Fruit fly (Drosophila melanogaster): ENCODE data around the gene alphaCOP.

- TF ChIP-seq CG9948 (tag; optimal IDR thresholded peaks at IDR 0.05) (peak; percentile 43), CG32121 (GFP tag; IDR thresholded peaks at IDR 0.05) (peak; percentile 65; the same call in 1 of the 2 replicates), CG8301 (tag; optimal IDR thresholded peaks at IDR 0.05) (peak; percentile 29), D1 (tag; optimal IDR thresholded peaks at IDR 0.05) (no peak), fd96Ca (GFP tag; IDR thresholded peaks at IDR 0.05) (peak; percentile 70; the same call in 2 of the 3 replicates), Pif1B (GFP tag; optimal IDR thresholded peaks at IDR 0.05) (peak; percentile 85), rn (GFP tag; IDR thresholded peaks at IDR 0.05) (no peak), EcR (GFP tag; optimal IDR thresholded peaks at IDR 0.05) (peak; percentile 32), gl (tag; optimal IDR thresholded peaks at IDR 0.05) (peak; percentile 89), CG10348 (GFP tag; IDR thresholded peaks at IDR 0.05) (no peak), CG15710 (tag; optimal IDR thresholded peaks at IDR 0.05) (peak; percentile 74), Ets98B (GFP tag; IDR thresholded peaks at IDR 0.05) (peak; percentile 42; the same call in 1 of the 2 replicates), CG12605 (GFP tag; IDR thresholded peaks at IDR 0.05) (no peak)
Measured at dm6 chr3L:1591692-1592371, 53.2 kb downstream of the alphaCOP start.
